Worm (Caenorhabditis elegans): ENCODE results near the gene F54E2.5.

F54E2.5 gene

ce11 chrV:2810164-2810563, 5.7 kb downstream of the F54E2.5 start, which contains the start of gene F54E2.1:
TSS of gene F54E2.1 (plus strand) at chrV:2810398.
- TF ChIP-seq unc-130 (GFP tag; optimal IDR thresholded peaks at IDR 0.05) (no peak), F23B12.7 (tag; optimal IDR thresholded peaks at IDR 0.05; ENCODE audit: insufficient read depth) (no peak), F52B5.7 (tag; optimal IDR thresholded peaks at IDR 0.05) (no peak), egrh-3 (GFP tag; IDR thresholded peaks at IDR 0.05) (no peak), Y53G8AR.9 (GFP tag; conservative IDR thresholded peaks at IDR 0.05) (no peak), lin-26 (GFP tag; IDR thresholded peaks at IDR 0.05) (no peak), cebp-1 (GFP tag; IDR thresholded peaks at IDR 0.05) (peak; percentile 87), cebp-1 (tag; optimal IDR thresholded peaks at IDR 0.05) (no peak), nhr-80 (tag; optimal IDR thresholded peaks at IDR 0.05) (peak; percentile 82), F57A8.1 (GFP tag; optimal IDR thresholded peaks at IDR 0.05) (no peak), Y53F4B.3 (GFP tag; IDR thresholded peaks at IDR 0.05) (no peak)

- TF ChIP-seq ceh-58 (GFP tag; IDR thresholded peaks at IDR 0.05) (no peak), F57C9.4 (tag; optimal IDR thresholded peaks at IDR 0.05) (no peak), F37B4.10 (GFP tag; IDR thresholded peaks at IDR 0.05) (no peak), ztf-28 (GFP tag; IDR thresholded peaks at IDR 0.05) (no peak), tbx-9 (tag; optimal IDR thresholded peaks at IDR 0.05; ENCODE audit: borderline replicate concordance) (no peak), sea-2 (GFP tag; IDR thresholded peaks at IDR 0.05) (no peak), chd-7 (tag; optimal IDR thresholded peaks at IDR 0.05) (no peak), snpc-1.3 (tag; optimal IDR thresholded peaks at IDR 0.05; ENCODE audit: insufficient read depth) (no peak), egl-18 (GFP tag; IDR thresholded peaks at IDR 0.05) (no peak), attf-6 (GFP tag; IDR thresholded peaks at IDR 0.05) (no peak), nhr-80 (tag; optimal IDR thresholded peaks at IDR 0.05) (no peak), him-1 (tag; optimal IDR thresholded peaks at IDR 0.05) (no peak), dpl-1 (GFP tag; optimal IDR thresholded peaks at IDR 0.05) (no peak), cebp-1 (GFP tag; IDR thresholded peaks at IDR 0.05) (no peak), cebp-1 (tag; optimal IDR thresholded peaks at IDR 0.05) (no peak), hlh-26 (GFP tag; conservative IDR thresholded peaks at IDR 0.05) (no peak), snpc-3.4 (tag; optimal IDR thresholded peaks at IDR 0.05) (no peak), T07F8.4 (tag; optimal IDR thresholded peaks at IDR 0.05) (no peak), Y53F4B.3 (GFP tag; IDR thresholded peaks at IDR 0.05) (no peak), madf-3 (GFP tag; IDR thresholded peaks at IDR 0.05) (no peak), K11D2.4 (GFP tag; IDR thresholded peaks at IDR 0.05) (no peak)
These were observed 6.4 kb downstream of the F54E2.5 start for ce11 chrV:2809443-2809842.

- TF ChIP-seq hrde-1 (tag; optimal IDR thresholded peaks at IDR 0.05; ENCODE audit: borderline replicate concordance) (no peak), Y79H2A.3 (GFP tag; conservative IDR thresholded peaks at IDR 0.05) (no peak), ZK185.1 (tag; optimal IDR thresholded peaks at IDR 0.05; ENCODE audit: poor library complexity, severe bottlenecking) (no peak), F39B2.1 (GFP tag; IDR thresholded peaks at IDR 0.05) (no peak), ceh-58 (GFP tag; IDR thresholded peaks at IDR 0.05) (no peak), ceh-100 (GFP tag; IDR thresholded peaks at IDR 0.05) (no peak), hlh-26 (GFP tag; conservative IDR thresholded peaks at IDR 0.05) (no peak), C17E4.6 (GFP tag; IDR thresholded peaks at IDR 0.05) (no peak), Y95B8A.8 (GFP tag; IDR thresholded peaks at IDR 0.05) (no peak), dox-1 (GFP tag; IDR thresholded peaks at IDR 0.05) (no peak), dpff-1 (tag; optimal IDR thresholded peaks at IDR 0.05) (no peak), sea-2 (GFP tag; IDR thresholded peaks at IDR 0.05) (no peak)
These were observed 8.1 kb downstream of the F54E2.5 start, which contains the start of gene ketn-1 for ce11 chrV:2807760-2808159. TSS of gene ketn-1 (minus strand) at chrV:2807860.

Measured in whole organism, young adult.